Fruit fly (Drosophila melanogaster) ovary, adult (tissue): ENCODE data around the gene CG42729.
A peak's percentile ranks its signal among the peaks of the same experiment; 100 is the strongest.

Source experiments
- CG17801 ChIP-seq: fragments of 200-800 bp; optimal IDR thresholded peaks from 2 replicates; lab custom pipeline; 2019; ENCODE audit warnings: missing biosample characterization, mild to moderate bottlenecking, missing genetic modification characterization, moderate library complexity; ENCODE audit not compliant: partially characterized antibody

The CG42729 gene

DNA sequence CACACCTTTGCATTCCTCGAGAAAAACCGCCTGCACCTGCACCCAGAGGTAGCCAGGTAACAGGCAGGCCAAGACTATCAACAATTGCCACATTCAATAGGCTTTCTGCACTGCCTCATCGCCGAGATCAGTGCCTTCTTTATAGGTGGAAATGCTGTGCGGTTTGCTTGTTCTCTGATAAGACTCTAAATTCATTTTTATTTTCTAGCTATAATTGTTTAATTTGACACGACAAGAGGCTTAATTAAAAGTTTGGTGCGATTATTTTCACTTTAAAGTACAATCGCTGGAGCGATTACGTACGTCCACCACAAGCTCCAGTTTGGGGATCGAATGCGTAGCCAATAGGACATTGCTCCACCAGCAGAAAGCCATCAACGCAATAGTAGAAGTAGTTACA, at the start of gene CG42729:
Gene CG42729, minus strand, starts transcription at position 101 of the 400 bp plus-strand sequence.
- no peak for TF ChIP-seq CG17801 (GFP tag; lab: Kevin White, UChicago)

DNA sequence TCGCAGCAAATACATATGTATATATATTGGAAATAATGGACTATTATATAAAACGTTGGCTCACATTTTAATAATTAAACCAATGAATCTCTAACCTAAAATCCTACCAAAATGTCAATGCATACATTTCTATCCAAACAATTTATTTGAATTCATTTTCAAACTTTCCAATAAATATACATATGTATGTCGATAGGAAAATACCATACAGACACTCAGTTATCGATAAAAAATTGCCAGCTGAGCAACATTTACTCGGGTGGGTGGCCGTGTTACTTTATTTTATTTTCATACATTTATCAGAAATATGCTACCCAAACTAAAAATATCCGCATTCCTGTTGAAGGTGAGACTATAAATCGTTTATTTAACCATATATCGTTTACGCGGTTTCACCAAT, 49.0 kb upstream of the CG42729 start, which contains the start of gene Ufsp2:
Gene Ufsp2, plus strand, starts transcription at position 214 of the 400 bp plus-strand sequence.
- TF ChIP-seq CG17801 (GFP tag; lab: Kevin White, UChicago), result no peak

dm6 chr3L:15570571-15570970, 43.3 kb upstream of the CG42729 start:
- no peak for TF ChIP-seq CG17801 (GFP tag; lab: Kevin White, UChicago)

dm6 chr3L:15568748-15569147, 41.4 kb upstream of the CG42729 start:
- TF ChIP-seq CG17801 (GFP tag; lab: Kevin White, UChicago), result no peak

- peak; percentile 54 for TF ChIP-seq CG17801 (GFP tag; lab: Kevin White, UChicago)
Measured at dm6 chr3L:15566484-15566955, 39.2 kb upstream of the CG42729 start.

DNA sequence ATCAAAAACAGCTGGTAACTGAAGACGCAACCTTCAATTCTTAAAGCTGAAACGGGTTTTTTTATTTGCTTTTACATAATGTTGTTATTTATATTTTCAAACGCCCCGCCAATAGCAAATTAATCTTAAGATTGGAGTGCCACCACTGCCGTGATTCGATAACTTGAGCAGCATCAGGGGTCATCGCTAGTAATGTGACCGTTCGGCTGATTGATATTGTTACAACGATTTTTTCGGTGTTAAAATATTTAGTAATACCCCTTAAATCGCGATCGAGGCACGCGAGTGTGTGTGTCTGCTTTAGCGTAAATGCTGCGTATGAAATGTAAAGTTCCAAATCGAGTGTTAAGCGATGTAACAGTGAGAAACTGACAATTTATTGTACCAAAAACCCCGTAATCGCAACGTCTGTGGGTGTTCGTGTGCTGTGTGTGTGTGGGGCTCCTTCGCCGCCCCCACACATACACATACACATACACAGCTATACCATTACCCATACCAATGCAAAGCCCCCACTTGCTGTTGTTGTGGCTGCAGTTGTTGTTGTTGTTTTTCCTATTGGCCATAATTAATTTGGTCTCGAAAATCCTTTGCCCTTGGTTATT, 38.6 kb upstream of the CG42729 start, which contains the start of gene dop:
Gene dop, plus strand, starts transcription at position 185 of the 605 bp plus-strand sequence.
- no peak for TF ChIP-seq CG17801 (GFP tag; lab: Kevin White, UChicago)

dm6 chr3L:15563851-15564106, 36.5 kb upstream of the CG42729 start:
- no peak for TF ChIP-seq CG17801 (GFP tag; lab: Kevin White, UChicago)

dm6 chr3L:15563058-15563850, 35.9 kb upstream of the CG42729 start, which contains the start of the genes CG7739 and SCCRO:
TSS of gene CG7739 (minus strand) at chr3L:15563065.
TSS of gene SCCRO (plus strand) at chr3L:15563427.
- peak; percentile 39 for TF ChIP-seq CG17801 (GFP tag; lab: Kevin White, UChicago)

DNA sequence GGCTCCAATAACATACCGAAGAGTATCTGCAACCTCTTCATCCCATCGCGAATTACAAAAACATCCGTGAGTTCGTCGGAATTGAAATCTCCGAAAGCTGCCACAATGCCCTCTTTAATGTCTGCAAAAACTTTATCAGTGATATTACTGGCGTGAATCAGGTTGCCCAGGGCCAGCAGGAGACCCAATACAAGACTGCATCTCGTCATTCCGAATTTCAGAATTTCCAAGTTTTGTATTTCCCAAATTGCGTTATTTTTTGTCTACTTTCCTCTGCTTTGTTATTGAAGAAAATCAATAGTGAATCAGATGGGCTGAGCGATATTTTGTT, 35.4 kb upstream of the CG42729 start:
- no peak for TF ChIP-seq CG17801 (GFP tag; lab: Kevin White, UChicago)

dm6 chr3L:15553993-15554644, 26.8 kb upstream of the CG42729 start, which contains the start of gene AGO2:
TSS of gene AGO2 (plus strand) at chr3L:15554113.
- peak; percentile 67 for TF ChIP-seq CG17801 (GFP tag; lab: Kevin White, UChicago)

DNA sequence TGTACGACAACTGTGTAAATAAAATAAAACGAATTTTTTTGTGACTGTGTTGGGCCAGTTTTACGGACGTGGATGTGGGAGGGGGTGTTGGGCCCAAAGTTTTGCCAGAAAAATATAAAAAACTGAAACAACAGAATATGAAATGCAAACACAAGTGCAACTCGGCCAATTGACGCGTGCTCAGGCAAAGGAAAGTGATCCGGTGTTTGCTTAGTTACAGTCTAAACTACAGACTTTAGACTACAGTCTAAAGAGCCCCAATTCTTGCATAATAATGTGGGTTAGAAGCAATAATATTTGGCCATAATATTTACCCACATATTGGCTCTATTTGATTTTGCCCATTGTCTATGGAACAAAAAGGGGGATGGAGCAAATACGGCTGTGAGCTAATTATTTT, 21.5 kb upstream of the CG42729 start:
- no peak for TF ChIP-seq CG17801 (GFP tag; lab: Kevin White, UChicago)

- TF ChIP-seq CG17801 (GFP tag; lab: Kevin White, UChicago), result no peak
Measured at dm6 chr3L:15547187-15547790, 20.0 kb upstream of the CG42729 start.

DNA sequence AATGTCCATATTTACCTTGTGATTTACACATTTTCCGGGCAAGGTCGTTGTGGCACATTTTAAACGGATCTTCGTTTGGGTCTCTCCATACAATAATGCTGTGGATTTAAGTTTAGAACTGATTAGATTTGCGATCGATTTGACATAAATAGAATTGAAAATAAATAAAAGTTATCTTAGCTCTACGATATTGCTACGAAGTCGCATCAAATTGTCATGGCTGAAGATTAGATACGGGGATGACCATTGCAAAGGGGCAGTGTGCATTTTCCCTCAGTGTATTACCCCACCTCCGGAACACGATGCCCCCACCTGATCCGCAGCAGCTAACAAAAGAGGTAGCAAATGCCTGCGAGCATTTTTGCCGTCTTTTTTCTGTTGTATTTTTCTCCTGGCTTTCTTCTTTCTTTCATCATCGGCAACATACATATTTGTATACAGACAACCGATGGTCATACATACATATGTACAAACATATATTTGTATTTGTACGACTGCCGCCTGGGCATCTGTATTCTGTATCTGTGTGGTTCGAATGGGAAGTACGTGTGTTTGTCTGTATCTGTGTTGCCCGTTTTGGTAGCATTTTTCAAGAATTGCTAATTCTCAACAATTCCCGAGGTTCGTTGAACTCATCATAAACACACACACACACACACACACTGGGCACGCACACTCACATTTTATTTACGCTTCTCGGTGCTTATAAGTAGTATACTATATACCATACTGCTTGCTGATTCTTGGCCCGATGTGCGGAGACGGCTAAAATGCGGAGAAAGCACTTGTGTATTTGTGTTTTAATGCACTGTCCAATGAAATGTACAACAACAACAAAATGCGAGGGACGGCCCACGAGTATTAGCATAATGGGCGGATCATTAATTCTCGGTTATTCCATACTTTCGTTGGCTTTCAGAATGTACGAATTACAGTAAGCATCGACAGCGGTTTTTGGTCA, 17.4 kb upstream of the CG42729 start:
- TF ChIP-seq CG17801 (GFP tag; lab: Kevin White, UChicago), result no peak

DNA sequence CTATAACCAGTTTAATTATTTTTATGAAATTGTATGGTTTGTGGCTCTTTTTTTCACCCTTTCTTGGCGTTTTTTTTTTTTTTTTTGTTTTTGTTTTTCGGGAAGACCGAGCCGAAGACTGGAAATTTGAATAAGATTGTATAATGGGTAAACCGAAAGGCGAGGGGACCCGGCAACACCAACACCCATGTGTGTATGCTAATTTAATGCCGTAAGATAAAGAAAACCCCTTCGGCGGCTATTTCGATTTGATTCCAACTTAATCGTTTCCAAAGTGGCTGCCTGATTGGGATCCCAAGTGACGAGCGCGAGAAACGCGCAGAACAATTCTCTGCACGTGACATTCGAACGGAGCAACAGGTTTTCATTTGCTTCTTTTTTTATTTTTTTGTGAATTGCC, 16.2 kb upstream of the CG42729 start:
- no peak for TF ChIP-seq CG17801 (GFP tag; lab: Kevin White, UChicago)
